Fruit fly (Drosophila melanogaster): ENCODE results near the gene CG42675.

CG42675 gene

dm6 chr3R:5791497-5791896 is 21.9 kb upstream of the CG42675 start, which contains the start of gene Hpf1 (continued):
- peak; percentile 98 for TF ChIP-seq esg (GFP tag; conservative IDR thresholded peaks at IDR 0.05)
- peak; percentile 99 for TF ChIP-seq MBD-R2 (GFP tag; IDR thresholded peaks at IDR 0.05)
- peak; percentile 52 for TF ChIP-seq Dp (GFP tag; optimal IDR thresholded peaks at IDR 0.05)
- TF ChIP-seq ind (GFP tag; optimal IDR thresholded peaks at IDR 0.05) = peak; percentile 99
- peak; percentile 99 for TF ChIP-seq CG13296 (GFP tag; optimal IDR thresholded peaks at IDR 0.05)
- peak; percentile 92 for TF ChIP-seq CG10565 (GFP tag; optimal IDR thresholded peaks at IDR 0.05)
- peak; percentile 98 for TF ChIP-seq ranshi (GFP tag; IDR thresholded peaks at IDR 0.05)
- peak; percentile 95 for TF ChIP-seq wor (GFP tag; IDR thresholded peaks at IDR 0.05)
- no peak for TF ChIP-seq Hr78 (GFP tag; optimal IDR thresholded peaks at IDR 0.05)
- peak; percentile 98 for TF ChIP-seq Six4 (GFP tag; optimal IDR thresholded peaks at IDR 0.05)
- peak; percentile 96 for TF ChIP-seq tup (GFP tag; optimal IDR thresholded peaks at IDR 0.05)
- TF ChIP-seq CG5180 (GFP tag; optimal IDR thresholded peaks at IDR 0.05) = peak; percentile 88
- peak; percentile 98 for TF ChIP-seq tin (GFP tag; optimal IDR thresholded peaks at IDR 0.05)
- peak; percentile 98 for TF ChIP-seq CG12219 (GFP tag; optimal IDR thresholded peaks at IDR 0.05)
- TF ChIP-seq Max (GFP tag; optimal IDR thresholded peaks at IDR 0.05) = peak; percentile 98
- peak; percentile 100 for TF ChIP-seq sens (GFP tag)
- peak; percentile 96 for TF ChIP-seq jing (GFP tag; optimal IDR thresholded peaks at IDR 0.05)
- TF ChIP-seq da (GFP tag; optimal IDR thresholded peaks at IDR 0.05) = peak; percentile 97
- TF ChIP-seq Nf-YC (tag; optimal IDR thresholded peaks at IDR 0.05) = peak; percentile 90
- peak; percentile 97 to 98 for TF ChIP-seq bsh (GFP tag; optimal IDR thresholded peaks at IDR 0.05)
- peak; percentile 93 for TF ChIP-seq Ravus (GFP tag; IDR thresholded peaks at IDR 0.05)
- TF ChIP-seq wek (GFP tag; optimal IDR thresholded peaks at IDR 0.05) = peak; percentile 99
- peak; percentile 97 for TF ChIP-seq CG15011 (GFP tag; optimal IDR thresholded peaks at IDR 0.05)
- TF ChIP-seq Poxn (GFP tag; IDR thresholded peaks at IDR 0.05) = peak; percentile 95
- peak; percentile 97 for TF ChIP-seq danr (GFP tag; IDR thresholded peaks at IDR 0.05)
- TF ChIP-seq ase (GFP tag; IDR thresholded peaks at IDR 0.05) = peak; percentile 97
- peak; percentile 99 for TF ChIP-seq HmgZ (tag; optimal IDR thresholded peaks at IDR 0.05)
- no peak for TF ChIP-seq HLHmδ (GFP tag; optimal IDR thresholded peaks at IDR 0.05)
- TF ChIP-seq fd96Cb (tag; optimal IDR thresholded peaks at IDR 0.05) = peak; percentile 98
- peak; percentile 97 for TF ChIP-seq luna (GFP tag; optimal IDR thresholded peaks at IDR 0.05)
- peak; percentile 96 for TF ChIP-seq CG8388 (GFP tag; optimal IDR thresholded peaks at IDR 0.05)
- TF ChIP-seq kay (GFP tag; optimal IDR thresholded peaks at IDR 0.05) = peak; percentile 96
- peak; percentile 98 for TF ChIP-seq HmgD (GFP tag; optimal IDR thresholded peaks at IDR 0.05)
- peak; percentile 98 for TF ChIP-seq nmo (GFP tag; optimal IDR thresholded peaks at IDR 0.05)
- TF ChIP-seq CG2678 (tag; optimal IDR thresholded peaks at IDR 0.05) = peak; percentile 99
- peak; percentile 96 for TF ChIP-seq cato (GFP tag; optimal IDR thresholded peaks at IDR 0.05; ENCODE audit: borderline replicate concordance)
- peak; percentile 81 for TF ChIP-seq Sry-δ (GFP tag; optimal IDR thresholded peaks at IDR 0.05)
- TF ChIP-seq Mrtf (GFP tag; IDR thresholded peaks at IDR 0.05) = peak; percentile 97
- TF ChIP-seq ttk (GFP tag; IDR thresholded peaks at IDR 0.05) = peak; percentile 94
- peak; percentile 99 for TF ChIP-seq Rfx (GFP tag; IDR thresholded peaks at IDR 0.05)
- peak; percentile 94 for TF ChIP-seq CG1529 (GFP tag; optimal IDR thresholded peaks at IDR 0.05)
- TF ChIP-seq CG11504 (tag; optimal IDR thresholded peaks at IDR 0.05) = peak; percentile 97
- peak; percentile 88 for TF ChIP-seq Nf-YB (GFP tag; optimal IDR thresholded peaks at IDR 0.05)
- peak; percentile 99 for TF ChIP-seq chn (GFP tag; optimal IDR thresholded peaks at IDR 0.05)
- TF ChIP-seq CG11398 (GFP tag; optimal IDR thresholded peaks at IDR 0.05) = peak; percentile 98
- peak; percentile 99 for TF ChIP-seq az2 (GFP tag; optimal IDR thresholded peaks at IDR 0.05)
- TF ChIP-seq sug (tag; optimal IDR thresholded peaks at IDR 0.05) = peak; percentile 97
- no peak for TF ChIP-seq abd-A (tag; optimal IDR thresholded peaks at IDR 0.05)
- TF ChIP-seq inv (GFP tag; IDR thresholded peaks at IDR 0.05; ENCODE audit: partially characterized antibody) = no peak
- TF ChIP-seq sna (GFP tag; IDR thresholded peaks at IDR 0.05; ENCODE audit: partially characterized antibody) = no peak
- TF ChIP-seq ac (GFP tag; optimal IDR thresholded peaks at IDR 0.05) = peak; percentile 86
